Fruit fly (Drosophila melanogaster): ENCODE results near the gene colt.

DNA sequence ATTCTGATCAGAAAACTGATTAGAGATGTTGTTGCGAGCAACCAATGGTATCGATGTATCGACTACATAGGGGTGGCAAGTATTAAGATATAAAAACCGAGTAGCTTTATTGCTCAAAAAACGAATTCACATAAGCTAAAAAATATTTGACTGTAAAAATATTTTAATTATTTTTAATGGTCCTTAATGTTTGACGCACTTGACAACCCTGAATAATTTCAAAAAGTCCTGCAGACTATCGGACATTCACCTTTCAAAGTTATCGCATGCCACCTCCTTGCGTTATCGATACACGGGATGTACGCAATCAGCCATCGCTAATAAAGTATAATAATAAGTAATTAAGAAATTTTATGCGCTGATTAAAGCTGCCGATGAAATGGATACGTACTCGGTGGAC, 10.2 kb downstream of the colt start, which contains the start of the genes HemK2, Snapin and Tnpo-SR:
- TF ChIP-seq CTCF (optimal IDR thresholded peaks at IDR 0.05) (no peak), CG8478 (optimal IDR thresholded peaks at IDR 0.05) (no peak)

Measured in S2 (cell line).